Worm (Caenorhabditis elegans): ENCODE results near the gene clec-228.

The clec-228 gene

ce11 chrV:15310780-15311179, 28.5 kb downstream of the clec-228 start, which contains the start of gene irld-62:
TSS of gene irld-62 (plus strand) at chrV:15311080.
- no peak for TF ChIP-seq ceh-6 (GFP tag; optimal IDR thresholded peaks at IDR 0.05)
- no peak for TF ChIP-seq dve-1 (tag; optimal IDR thresholded peaks at IDR 0.05)
- no peak for TF ChIP-seq lim-6 (tag; optimal IDR thresholded peaks at IDR 0.05)
- no peak for TF ChIP-seq hlh-15 (tag; optimal IDR thresholded peaks at IDR 0.05)
- no peak for TF ChIP-seq Y22D7AL.16 (tag; optimal IDR thresholded peaks at IDR 0.05)
- TF ChIP-seq ztf-16 (tag; optimal IDR thresholded peaks at IDR 0.05) = no peak

- TF ChIP-seq nhr-11 (tag; optimal IDR thresholded peaks at IDR 0.05) (no peak), lim-6 (tag; optimal IDR thresholded peaks at IDR 0.05) (no peak), pat-9 (tag; optimal IDR thresholded peaks at IDR 0.05) (no peak), ceh-48 (tag; optimal IDR thresholded peaks at IDR 0.05) (no peak), ceh-34 (tag; optimal IDR thresholded peaks at IDR 0.05) (no peak), C38D4.7 (GFP tag; optimal IDR thresholded peaks at IDR 0.05) (no peak), odd-2 (tag; optimal IDR thresholded peaks at IDR 0.05) (no peak), sox-4 (tag; optimal IDR thresholded peaks at IDR 0.05) (no peak), npax-4 (tag; optimal IDR thresholded peaks at IDR 0.05) (no peak), T23F11.4 (GFP tag; optimal IDR thresholded peaks at IDR 0.05) (no peak), unc-3 (GFP tag; conservative IDR thresholded peaks at IDR 0.05) (no peak), unc-3 (tag; optimal IDR thresholded peaks at IDR 0.05) (no peak)
These were observed 30.3 kb downstream of the clec-228 start, which contains the start of gene srz-10 for ce11 chrV:15309011-15309410. TSS of gene srz-10 (minus strand) at chrV:15309098.

ce11 chrV:15306745-15307144, 32.5 kb downstream of the clec-228 start, which contains the start of gene T26H8.4:
TSS of gene T26H8.4 (minus strand) at chrV:15306845.
- TF ChIP-seq tbx-2 (tag; optimal IDR thresholded peaks at IDR 0.05) = no peak
- no peak for TF ChIP-seq dve-1 (tag; optimal IDR thresholded peaks at IDR 0.05)
- no peak for TF ChIP-seq ceh-30 (tag; optimal IDR thresholded peaks at IDR 0.05)
- no peak for TF ChIP-seq hlh-30 (tag; optimal IDR thresholded peaks at IDR 0.05; ENCODE audit: insufficient read depth)
- TF ChIP-seq pat-9 (tag; optimal IDR thresholded peaks at IDR 0.05) = no peak
- no peak for TF ChIP-seq zip-5 (tag; optimal IDR thresholded peaks at IDR 0.05)
- no peak for TF ChIP-seq ceh-18 (tag; optimal IDR thresholded peaks at IDR 0.05)
- TF ChIP-seq mec-3 (tag; optimal IDR thresholded peaks at IDR 0.05; ENCODE audit: borderline replicate concordance) = no peak
- no peak for TF ChIP-seq ama-1 (optimal IDR thresholded peaks at IDR 0.05)
- no peak for TF ChIP-seq C08G9.2 (tag; optimal IDR thresholded peaks at IDR 0.05)
- TF ChIP-seq nhr-11 (tag; optimal IDR thresholded peaks at IDR 0.05) = no peak
- no peak for TF ChIP-seq pha-4 (tag; optimal IDR thresholded peaks at IDR 0.05)

ce11 chrV:15305502-15305901, 33.8 kb downstream of the clec-228 start, which contains the start of gene T26H8.5:
TSS of gene T26H8.5 (minus strand) at chrV:15305602.
- TF ChIP-seq hlh-6 (tag; optimal IDR thresholded peaks at IDR 0.05) (no peak), fkh-10 (GFP tag; optimal IDR thresholded peaks at IDR 0.05) (no peak), unc-3 (GFP tag; conservative IDR thresholded peaks at IDR 0.05) (no peak), unc-3 (tag; optimal IDR thresholded peaks at IDR 0.05) (no peak), elt-4 (tag; optimal IDR thresholded peaks at IDR 0.05) (no peak), pros-1 (tag; optimal IDR thresholded peaks at IDR 0.05) (no peak), gmeb-2 (tag; optimal IDR thresholded peaks at IDR 0.05) (no peak), nfya-1 (tag; optimal IDR thresholded peaks at IDR 0.05) (no peak), pha-4 (tag; optimal IDR thresholded peaks at IDR 0.05) (no peak), elt-2 (tag; optimal IDR thresholded peaks at IDR 0.05) (no peak), T23F11.4 (GFP tag; optimal IDR thresholded peaks at IDR 0.05) (no peak)

ce11 chrV:15303625-15304024, 35.6 kb downstream of the clec-228 start, which contains the start of gene srx-48:
TSS of gene srx-48 (minus strand) at chrV:15303725.
- TF ChIP-seq Y22D7AL.16 (tag; optimal IDR thresholded peaks at IDR 0.05) (no peak), ceh-30 (tag; optimal IDR thresholded peaks at IDR 0.05) (no peak), hlh-30 (tag; optimal IDR thresholded peaks at IDR 0.05; ENCODE audit: insufficient read depth) (no peak), sox-2 (GFP tag; IDR thresholded peaks at IDR 0.05) (no peak), ceh-6 (GFP tag; optimal IDR thresholded peaks at IDR 0.05) (no peak), ttx-3 (tag; optimal IDR thresholded peaks at IDR 0.05) (no peak), ceh-18 (tag; optimal IDR thresholded peaks at IDR 0.05) (no peak), che-1 (tag; optimal IDR thresholded peaks at IDR 0.05) (no peak), pqm-1 (tag; optimal IDR thresholded peaks at IDR 0.05) (no peak), fax-1 (tag; optimal IDR thresholded peaks at IDR 0.05) (no peak), unc-55 (GFP tag; optimal IDR thresholded peaks at IDR 0.05) (no peak), odd-2 (tag; optimal IDR thresholded peaks at IDR 0.05) (no peak)
